Worm (Caenorhabditis elegans) whole organism, L3 larva: ENCODE measurements around the gene spe-27.

Experiments used
- R02D3.7 ChIP-seq: fragments of 150-350 bp; optimal IDR thresholded peaks from 2 replicates; lab custom pipeline; 2014; ENCODE audit warnings: missing biosample characterization, missing genetic modification characterization
- ZK546.5 ChIP-seq: sonication (generic microtip); optimal IDR thresholded peaks from 2 replicates; lab custom pipeline; 2017; ENCODE audit warnings: missing biosample characterization, missing genetic modification characterization
- aly-2 ChIP-seq: fragments of 150-350 bp; optimal IDR thresholded peaks from 2 replicates; lab custom pipeline; 2014; ENCODE audit warnings: missing biosample characterization, missing genetic modification characterization
- ceh-16 ChIP-seq: sonication (generic microtip); optimal IDR thresholded peaks from 2 replicates; lab custom pipeline; 2017; ENCODE audit warnings: missing biosample characterization, missing genetic modification characterization
- ceh-28 ChIP-seq: fragments of 150-350 bp; optimal IDR thresholded peaks from 2 replicates; lab custom pipeline; 2014; ENCODE audit warnings: missing biosample characterization, missing genetic modification reagents, missing genetic modification characterization
- ceh-82 ChIP-seq: fragments of 150-350 bp; optimal IDR thresholded peaks from 2 replicates; lab custom pipeline; 2014; ENCODE audit warnings: missing biosample characterization, missing genetic modification characterization
- ceh-9 ChIP-seq: sonication (generic microtip); optimal IDR thresholded peaks from 2 replicates; lab custom pipeline; 2018; ENCODE audit warnings: missing biosample characterization, missing genetic modification characterization
- daf-12 ChIP-seq: fragments of 150-350 bp; optimal IDR thresholded peaks from 2 replicates; lab custom pipeline; 2014; ENCODE audit warnings: missing biosample characterization, missing genetic modification reagents, missing genetic modification characterization
- egl-27 ChIP-seq: sonication (generic microtip); optimal IDR thresholded peaks from 4 replicates; lab custom pipeline; 2017; ENCODE audit warnings: missing biosample characterization, missing genetic modification reagents, missing genetic modification characterization
- egl-5 ChIP-seq: fragments of 150-350 bp; optimal IDR thresholded peaks from 2 replicates; lab custom pipeline; 2017; ENCODE audit warnings: missing biosample characterization, missing genetic modification reagents, missing genetic modification characterization, inconsistent platforms
- elt-1 ChIP-seq: fragments of 150-350 bp; optimal IDR thresholded peaks from 2 replicates; lab custom pipeline; 2014; ENCODE audit warnings: missing biosample characterization, missing genetic modification characterization
- elt-3 ChIP-seq, 3 experiments: fragments of 150-350 bp in 1 of 3; sonication (generic microtip) in 2 of 3; optimal IDR thresholded peaks; 2 replicates in 2 of 3; 4 replicates in 1 of 3; lab custom pipeline; 2014 to 2017; ENCODE audit warnings: missing biosample characterization in 3 of 3, missing genetic modification characterization in 3 of 3
- fkh-10 ChIP-seq: sonication (generic microtip); optimal IDR thresholded peaks from 2 replicates; lab custom pipeline; 2017; ENCODE audit warnings: missing biosample characterization, missing genetic modification reagents, missing genetic modification characterization
- fkh-2 ChIP-seq: fragments of 150-350 bp; optimal IDR thresholded peaks from 2 replicates; lab custom pipeline; 2014; ENCODE audit warnings: missing biosample characterization, missing genetic modification reagents, missing genetic modification characterization
- fos-1 ChIP-seq: fragments of 150-350 bp; optimal IDR thresholded peaks from 2 replicates; lab custom pipeline; 2014; ENCODE audit warnings: missing biosample characterization, missing genetic modification characterization
- jun-1 ChIP-seq: fragments of 150-350 bp; optimal IDR thresholded peaks from 2 replicates; lab custom pipeline; 2014; ENCODE audit warnings: missing biosample characterization, missing genetic modification reagents, missing genetic modification characterization
- lin-15B ChIP-seq: fragments of 150-350 bp; optimal IDR thresholded peaks from 2 replicates; lab custom pipeline; 2014; ENCODE audit warnings: missing biosample characterization, missing genetic modification characterization
- lin-39 ChIP-seq: fragments of 150-350 bp; optimal IDR thresholded peaks from 2 replicates; lab custom pipeline; 2018; ENCODE audit warnings: missing biosample characterization, missing genetic modification reagents, missing genetic modification characterization
- lsy-12 ChIP-seq: sonication (generic microtip); optimal IDR thresholded peaks from 2 replicates; lab custom pipeline; 2016; ENCODE audit warnings: mild to moderate bottlenecking, missing genetic modification characterization, missing compliant biosample characterization
- mdl-1 ChIP-seq: fragments of 150-350 bp; optimal IDR thresholded peaks from 2 replicates; lab custom pipeline; 2014; ENCODE audit warnings: missing biosample characterization, missing genetic modification characterization
- mml-1 ChIP-seq: fragments of 150-350 bp; sonication (generic microtip); optimal IDR thresholded peaks from 3 replicates; lab custom pipeline; 2014; ENCODE audit warnings: missing biosample characterization, missing genetic modification characterization
- nhr-11 ChIP-seq: fragments of 150-350 bp; optimal IDR thresholded peaks from 2 replicates; lab custom pipeline; 2014; ENCODE audit warnings: missing biosample characterization, missing genetic modification characterization
- nhr-23 ChIP-seq: fragments of 150-350 bp; optimal IDR thresholded peaks from 2 replicates; lab custom pipeline; 2014; ENCODE audit warnings: missing biosample characterization, missing genetic modification reagents, missing genetic modification characterization
- nhr-237 ChIP-seq: fragments of 150-350 bp; optimal IDR thresholded peaks from 2 replicates; lab custom pipeline; 2014; ENCODE audit warnings: missing biosample characterization, missing genetic modification characterization
- nhr-67 ChIP-seq: fragments of 150-350 bp; optimal IDR thresholded peaks from 2 replicates; lab custom pipeline; 2014; ENCODE audit warnings: missing biosample characterization, missing genetic modification characterization
- nhr-76 ChIP-seq: fragments of 150-350 bp; sonication (generic microtip); optimal IDR thresholded peaks from 5 replicates; lab custom pipeline; 2014; ENCODE audit warnings: missing biosample characterization, missing genetic modification characterization
- nhr-77 ChIP-seq: fragments of 150-350 bp; optimal IDR thresholded peaks from 2 replicates; lab custom pipeline; 2014; ENCODE audit warnings: missing biosample characterization, missing genetic modification characterization
- pha-4 ChIP-seq: fragments of 150-350 bp; optimal IDR thresholded peaks from 2 replicates; lab custom pipeline; 2014; ENCODE audit warnings: missing biosample characterization, missing genetic modification reagents, missing genetic modification characterization
- pqm-1 ChIP-seq: fragments of 150-350 bp; optimal IDR thresholded peaks from 2 replicates; lab custom pipeline; 2017; ENCODE audit warnings: missing biosample characterization, missing genetic modification characterization, inconsistent platforms
- skn-1 ChIP-seq: fragments of 150-350 bp; optimal IDR thresholded peaks from 2 replicates; lab custom pipeline; 2014; ENCODE audit warnings: missing biosample characterization, missing genetic modification characterization
- snpc-4 ChIP-seq: fragments of 150-350 bp; optimal IDR thresholded peaks from 2 replicates; lab custom pipeline; 2014; ENCODE audit warnings: missing biosample characterization, missing genetic modification characterization
- tbx-2 ChIP-seq: sonication (generic microtip); optimal IDR thresholded peaks from 2 replicates; lab custom pipeline; 2016; ENCODE audit warnings: mild to moderate bottlenecking, missing genetic modification characterization, missing compliant biosample characterization
- unc-62 ChIP-seq: fragments of 150-350 bp; sonication (generic microtip); optimal IDR thresholded peaks from 4 replicates; lab custom pipeline; 2014; ENCODE audit warnings: missing biosample characterization, missing genetic modification reagents, missing genetic modification characterization
- zag-1 ChIP-seq: fragments of 150-350 bp; optimal IDR thresholded peaks from 2 replicates; lab custom pipeline; 2014; ENCODE audit warnings: missing biosample characterization, missing genetic modification characterization
- ztf-11 ChIP-seq: fragments of 150-350 bp; optimal IDR thresholded peaks from 2 replicates; lab custom pipeline; 2014; ENCODE audit warnings: missing biosample characterization, missing genetic modification characterization

The spe-27 gene

ce11 chrIV:5877246-5877645, 11.5 kb upstream of the spe-27 start, which contains the start of gene srv-21:
srv-21 (minus strand) TSS chrIV:5877346.
- no peak for TF ChIP-seq jun-1 (tag; lab: Kevin White, UChicago)
- TF ChIP-seq egl-27 (tag; lab: Kevin White, UChicago): no peak
- TF ChIP-seq snpc-4 (tag; lab: Kevin White, UChicago): no peak
- no peak for TF ChIP-seq ceh-28 (tag; lab: Kevin White, UChicago)
- no peak for TF ChIP-seq fkh-2
- no peak for TF ChIP-seq elt-3 (tag; optimal IDR thresholded peaks at IDR 0.05; lab: Kevin White, UChicago)
- no peak for TF ChIP-seq egl-5 (tag; lab: Kevin White, UChicago)

DNA sequence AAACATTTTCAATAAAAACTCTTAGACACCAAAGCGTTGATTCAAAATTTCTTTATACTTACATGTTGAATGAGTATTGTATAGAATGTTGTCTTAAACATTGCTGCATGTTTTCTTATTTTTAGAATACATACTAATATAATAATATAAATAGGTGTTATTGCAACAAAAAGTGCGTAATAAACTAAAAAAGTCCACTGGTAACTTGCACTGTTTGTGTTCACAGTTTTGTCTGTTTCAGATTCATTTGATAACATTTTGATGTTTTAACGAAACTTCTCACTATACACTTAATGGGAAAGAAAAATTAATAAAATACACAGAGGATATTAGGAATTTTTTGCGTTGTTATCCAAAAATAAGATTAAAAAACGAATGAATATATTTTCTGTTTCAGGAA, 8.1 kb upstream of the spe-27 start, which contains the start of gene srv-19:
srv-19 (minus strand) TSS at position 101 of the 400 bp plus-strand sequence.
- TF ChIP-seq ceh-9 (tag; lab: Kevin White, UChicago) (no peak), unc-62 (no peak), snpc-4 (tag; lab: Kevin White, UChicago) (no peak), fos-1 (tag; lab: Kevin White, UChicago) (no peak), nhr-237 (tag; lab: Kevin White, UChicago) (no peak), elt-1 (tag; lab: Kevin White, UChicago) (no peak), aly-2 (tag; lab: Kevin White, UChicago) (no peak), nhr-23 (tag; lab: Kevin White, UChicago) (no peak), egl-5 (tag; lab: Kevin White, UChicago) (no peak), lin-15B (tag; lab: Kevin White, UChicago) (no peak), mdl-1 (tag; lab: Kevin White, UChicago) (no peak), pha-4 (no peak), fkh-2 (no peak)

ce11 chrIV:5870072-5870471, 4.4 kb upstream of the spe-27 start, which contains the start of gene srv-17:
srv-17 (minus strand) TSS chrIV:5870172.
- no peak for TF ChIP-seq lin-39 (tag; lab: Kevin White, UChicago)
- no peak for TF ChIP-seq tbx-2 (tag; lab: Kevin White, UChicago)
- no peak for TF ChIP-seq nhr-76 (tag; lab: Kevin White, UChicago)
- TF ChIP-seq pqm-1 (tag; lab: Kevin White, UChicago): no peak
- TF ChIP-seq jun-1 (tag; lab: Kevin White, UChicago): no peak
- TF ChIP-seq unc-62: no peak
- no peak for TF ChIP-seq ceh-16 (tag; lab: Kevin White, UChicago)
- no peak for TF ChIP-seq zag-1
- TF ChIP-seq nhr-11 (tag; lab: Kevin White, UChicago): no peak
- TF ChIP-seq fkh-2: no peak
- no peak for TF ChIP-seq mml-1 (tag; lab: Kevin White, UChicago)
- no peak for TF ChIP-seq skn-1 (tag; lab: Kevin White, UChicago)

DNA sequence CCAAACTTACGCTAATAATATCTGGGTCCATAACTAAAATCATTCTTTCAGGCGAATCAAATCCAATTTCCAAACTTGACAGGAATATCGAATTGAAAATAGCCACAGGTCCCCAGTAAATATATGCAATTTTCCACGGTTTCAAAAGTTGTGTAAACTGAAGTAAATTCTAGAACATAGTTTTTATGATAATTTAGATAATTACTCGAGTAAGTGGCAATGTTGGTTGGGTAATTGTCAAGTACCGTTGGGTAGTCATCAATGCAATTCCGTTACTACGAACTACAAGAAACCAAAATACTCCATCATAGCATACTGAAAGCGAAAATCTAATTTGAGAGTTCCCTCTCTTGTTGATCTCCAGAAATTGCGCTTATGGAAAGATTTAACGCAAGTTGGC, 3.6 kb upstream of the spe-27 start:
- TF ChIP-seq nhr-76 (tag; lab: Kevin White, UChicago): no peak
- TF ChIP-seq elt-1 (tag; lab: Kevin White, UChicago): no peak
- TF ChIP-seq elt-3 (tag; optimal IDR thresholded peaks at IDR 0.05; lab: Kevin White, UChicago): no peak
- TF ChIP-seq pha-4: no peak
- no peak for TF ChIP-seq nhr-11 (tag; lab: Kevin White, UChicago)
- no peak for TF ChIP-seq fos-1 (tag; lab: Kevin White, UChicago)
- no peak for TF ChIP-seq mml-1 (tag; lab: Kevin White, UChicago)
- no peak for TF ChIP-seq nhr-237 (tag; lab: Kevin White, UChicago)
- TF ChIP-seq ceh-9 (tag; lab: Kevin White, UChicago): no peak
- TF ChIP-seq nhr-77 (tag; lab: Kevin White, UChicago): no peak
- no peak for TF ChIP-seq nhr-67
- no peak for TF ChIP-seq daf-12 (tag; lab: Kevin White, UChicago)
- no peak for TF ChIP-seq ceh-82 (tag; lab: Kevin White, UChicago)
- TF ChIP-seq aly-2 (tag; lab: Kevin White, UChicago): no peak
- TF ChIP-seq tbx-2 (tag; lab: Kevin White, UChicago): no peak
- no peak for TF ChIP-seq fkh-2
- no peak for TF ChIP-seq ceh-28 (tag; lab: Kevin White, UChicago)
- TF ChIP-seq jun-1 (tag; lab: Kevin White, UChicago): no peak
- TF ChIP-seq, all 47 proteins: peak for 0

DNA sequence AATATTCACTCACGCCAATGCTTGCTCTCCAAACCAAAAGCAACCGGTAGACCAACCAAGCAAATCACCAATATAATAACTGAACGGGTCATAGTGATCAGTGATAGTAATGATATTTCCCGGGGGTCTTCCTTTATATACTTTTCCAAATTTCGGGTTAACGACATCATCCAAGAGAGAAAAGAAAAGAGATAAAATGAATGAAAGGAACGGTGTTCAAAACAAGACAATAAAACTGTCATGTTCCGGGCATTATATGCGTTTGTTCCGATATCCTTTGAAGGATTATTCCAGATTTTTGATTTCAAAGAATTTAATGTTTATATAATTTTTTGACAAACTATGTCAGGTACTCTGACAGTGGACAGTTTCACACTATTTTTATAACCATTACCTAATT, 1.5 kb upstream of the spe-27 start, which contains the start of gene C06E7.88:
C06E7.88 (minus strand) TSS at position 101 of the 400 bp plus-strand sequence.
- TF ChIP-seq pha-4 (no peak), lsy-12 (no peak), daf-12 (tag; lab: Kevin White, UChicago) (no peak), nhr-23 (tag; lab: Kevin White, UChicago) (no peak), ceh-82 (tag; lab: Kevin White, UChicago) (no peak), R02D3.7 (no peak), unc-62 (no peak), zag-1 (no peak), mdl-1 (tag; lab: Kevin White, UChicago) (no peak), ztf-11 (tag; lab: Kevin White, UChicago) (no peak), nhr-77 (tag; lab: Kevin White, UChicago) (no peak), nhr-237 (tag; lab: Kevin White, UChicago) (no peak), skn-1 (tag; lab: Kevin White, UChicago) (no peak), egl-27 (tag; lab: Kevin White, UChicago) (no peak), fkh-10 (GFP tag; lab: Kevin White, UChicago) (no peak), ceh-9 (tag; lab: Kevin White, UChicago) (no peak), nhr-76 (tag; lab: Kevin White, UChicago) (no peak), ZK546.5 (no peak)
